Worm (Caenorhabditis elegans): ENCODE measurements around the gene mtch-1.

The mtch-1 gene

ce11 chrII:7374143-7374542 lies at the start of gene mtch-1, which contains the start of gene rpb-4:
mtch-1 (minus strand) TSS chrII:7374166.
rpb-4 (plus strand) TSS chrII:7374495.
- TF ChIP-seq B0310.2 (tag; optimal IDR thresholded peaks at IDR 0.05) (no peak), hmg-4 (GFP tag; optimal IDR thresholded peaks at IDR 0.05) (no peak), ceh-36 (tag; optimal IDR thresholded peaks at IDR 0.05) (no peak), ceh-13 (GFP tag; optimal IDR thresholded peaks at IDR 0.05) (no peak), tbx-11 (GFP tag; IDR thresholded peaks at IDR 0.05) (no peak), scrt-1 (GFP tag; IDR thresholded peaks at IDR 0.05) (no peak), hmbx-1 (tag; optimal IDR thresholded peaks at IDR 0.05) (no peak), hnd-1 (tag; optimal IDR thresholded peaks at IDR 0.05) (no peak), flt-1 (GFP tag; IDR thresholded peaks at IDR 0.05) (no peak), aly-1 (tag; optimal IDR thresholded peaks at IDR 0.05) (no peak)

ce11 chrII:7420796-7421386 lies 46.9 kb upstream of the mtch-1 start:
- TF ChIP-seq pes-1 (GFP tag; IDR thresholded peaks at IDR 0.05) (no peak), tbx-37 (GFP tag; conservative IDR thresholded peaks at IDR 0.05) (no peak), hnd-1 (tag; optimal IDR thresholded peaks at IDR 0.05) (no peak), scrt-1 (GFP tag; IDR thresholded peaks at IDR 0.05) (no peak), flt-1 (GFP tag; IDR thresholded peaks at IDR 0.05) (no peak), sea-1 (GFP tag; conservative IDR thresholded peaks at IDR 0.05) (no peak)

- TF ChIP-seq pes-1 (GFP tag; IDR thresholded peaks at IDR 0.05), result no peak
These were observed 46.2 kb upstream of the mtch-1 start for ce11 chrII:7420157-7420556.

ce11 chrII:7419563-7419962 lies 45.6 kb upstream of the mtch-1 start:
- TF ChIP-seq hnd-1 (tag; optimal IDR thresholded peaks at IDR 0.05) (no peak), tra-4 (tag; optimal IDR thresholded peaks at IDR 0.05) (no peak), ets-7 (tag; optimal IDR thresholded peaks at IDR 0.05) (no peak), sea-1 (GFP tag; conservative IDR thresholded peaks at IDR 0.05) (no peak), hmg-4 (GFP tag; optimal IDR thresholded peaks at IDR 0.05) (no peak), hmbx-1 (tag; optimal IDR thresholded peaks at IDR 0.05) (no peak), B0310.2 (tag; optimal IDR thresholded peaks at IDR 0.05) (no peak), scrt-1 (GFP tag; IDR thresholded peaks at IDR 0.05) (no peak), tbx-11 (GFP tag; IDR thresholded peaks at IDR 0.05) (no peak), ceh-13 (GFP tag; optimal IDR thresholded peaks at IDR 0.05) (no peak), tbx-37 (GFP tag; conservative IDR thresholded peaks at IDR 0.05) (no peak), ceh-36 (tag; optimal IDR thresholded peaks at IDR 0.05) (no peak), ama-1 (optimal IDR thresholded peaks at IDR 0.05) (no peak)

ce11 chrII:7413764-7414163 lies 39.8 kb upstream of the mtch-1 start:
- TF ChIP-seq tra-4 (tag; optimal IDR thresholded peaks at IDR 0.05), result no peak
- TF ChIP-seq ama-1 (optimal IDR thresholded peaks at IDR 0.05), result no peak

- TF ChIP-seq ets-7 (tag; optimal IDR thresholded peaks at IDR 0.05) (no peak), ama-1 (optimal IDR thresholded peaks at IDR 0.05) (no peak), tbx-37 (GFP tag; conservative IDR thresholded peaks at IDR 0.05) (no peak), F13C5.2 (tag; optimal IDR thresholded peaks at IDR 0.05) (no peak), flt-1 (GFP tag; IDR thresholded peaks at IDR 0.05) (no peak), tra-4 (tag; optimal IDR thresholded peaks at IDR 0.05) (no peak), tbx-11 (GFP tag; IDR thresholded peaks at IDR 0.05) (no peak), hmg-4 (GFP tag; optimal IDR thresholded peaks at IDR 0.05) (no peak), hnd-1 (tag; optimal IDR thresholded peaks at IDR 0.05) (no peak), ceh-13 (GFP tag; optimal IDR thresholded peaks at IDR 0.05) (no peak), aly-1 (tag; optimal IDR thresholded peaks at IDR 0.05) (no peak), ceh-36 (tag; optimal IDR thresholded peaks at IDR 0.05) (no peak), pes-1 (GFP tag; IDR thresholded peaks at IDR 0.05) (no peak), sea-1 (GFP tag; conservative IDR thresholded peaks at IDR 0.05) (no peak), scrt-1 (GFP tag; IDR thresholded peaks at IDR 0.05) (no peak)
These were observed 39.3 kb upstream of the mtch-1 start for ce11 chrII:7413275-7413674.

ce11 chrII:7411930-7412329 lies 38.0 kb upstream of the mtch-1 start, which contains the start of gene K02A2.5:
K02A2.5 (minus strand) TSS chrII:7412030.
- TF ChIP-seq ceh-13 (GFP tag; optimal IDR thresholded peaks at IDR 0.05) (no peak), tbx-11 (GFP tag; IDR thresholded peaks at IDR 0.05) (no peak), hmbx-1 (tag; optimal IDR thresholded peaks at IDR 0.05) (no peak), B0310.2 (tag; optimal IDR thresholded peaks at IDR 0.05) (no peak), scrt-1 (GFP tag; IDR thresholded peaks at IDR 0.05) (no peak), aly-1 (tag; optimal IDR thresholded peaks at IDR 0.05) (no peak), sea-1 (GFP tag; conservative IDR thresholded peaks at IDR 0.05) (no peak), pes-1 (GFP tag; IDR thresholded peaks at IDR 0.05) (no peak), hnd-1 (tag; optimal IDR thresholded peaks at IDR 0.05) (no peak), tbx-37 (GFP tag; conservative IDR thresholded peaks at IDR 0.05) (no peak), flt-1 (GFP tag; IDR thresholded peaks at IDR 0.05) (no peak), ceh-36 (tag; optimal IDR thresholded peaks at IDR 0.05) (no peak), tra-4 (tag; optimal IDR thresholded peaks at IDR 0.05) (no peak), hmg-4 (GFP tag; optimal IDR thresholded peaks at IDR 0.05) (no peak), ama-1 (optimal IDR thresholded peaks at IDR 0.05) (no peak)

- no peak for TF ChIP-seq B0310.2 (tag; optimal IDR thresholded peaks at IDR 0.05)
- TF ChIP-seq F13C5.2 (tag; optimal IDR thresholded peaks at IDR 0.05), result no peak
- no peak for TF ChIP-seq tbx-37 (GFP tag; conservative IDR thresholded peaks at IDR 0.05)
- no peak for TF ChIP-seq sea-1 (GFP tag; conservative IDR thresholded peaks at IDR 0.05)
- no peak for TF ChIP-seq hmbx-1 (tag; optimal IDR thresholded peaks at IDR 0.05)
- TF ChIP-seq hnd-1 (tag; optimal IDR thresholded peaks at IDR 0.05), result no peak
- no peak for TF ChIP-seq tra-4 (tag; optimal IDR thresholded peaks at IDR 0.05)
- no peak for TF ChIP-seq ceh-13 (GFP tag; optimal IDR thresholded peaks at IDR 0.05)
- no peak for TF ChIP-seq ama-1 (optimal IDR thresholded peaks at IDR 0.05)
- TF ChIP-seq ets-7 (tag; optimal IDR thresholded peaks at IDR 0.05), result no peak
- no peak for TF ChIP-seq flt-1 (GFP tag; IDR thresholded peaks at IDR 0.05)
- TF ChIP-seq aly-1 (tag; optimal IDR thresholded peaks at IDR 0.05), result no peak
- TF ChIP-seq pes-1 (GFP tag; IDR thresholded peaks at IDR 0.05), result no peak
- no peak for TF ChIP-seq ceh-36 (tag; optimal IDR thresholded peaks at IDR 0.05)
These were observed 34.2 kb upstream of the mtch-1 start, which contains the start of gene srd-55 for ce11 chrII:7408192-7408591. srd-55 (plus strand) TSS chrII:7408492.

All from whole organism, early embryonic.